Fruit fly (Drosophila melanogaster) whole organism, embryonic: ENCODE data around the gene CG9662.

Experiments
- Bdp1 ChIP-seq: fragments of 200-800 bp; sonication (Bioruptor generic); optimal IDR thresholded peaks from 3 replicates; lab custom pipeline; 2016; ENCODE audit warnings: missing biosample characterization, missing genetic modification characterization
- CG1024 ChIP-seq: fragments of 200-800 bp; sonication (Bioruptor generic); IDR thresholded peaks from 2 replicates; pipeline ENCODE4 v1.3.6; 2022; ENCODE audit warnings: missing biosample characterization, missing genetic modification characterization
- CG10431 ChIP-seq: fragments of 200-800 bp; sonication (Bioruptor generic); optimal IDR thresholded peaks from 3 replicates; lab custom pipeline; 2018; ENCODE audit warnings: missing biosample characterization, mild to moderate bottlenecking, missing genetic modification characterization
- CG12391 ChIP-seq: fragments of 200-800 bp; sonication (Bioruptor generic); optimal IDR thresholded peaks from 3 replicates; lab custom pipeline; 2018; ENCODE audit warnings: missing biosample characterization, mild to moderate bottlenecking, missing genetic modification characterization, moderate library complexity
- CG12744 ChIP-seq: fragments of 200-800 bp; sonication (Bioruptor generic); optimal IDR thresholded peaks from 2 replicates; lab custom pipeline; 2016; ENCODE audit warnings: missing biosample characterization, missing genetic modification characterization
- CG14050 ChIP-seq: fragments of 200-800 bp; sonication (Bioruptor generic); IDR thresholded peaks from 3 replicates; pipeline ENCODE4 v1.3.6; 2022; ENCODE audit warnings: missing biosample characterization, missing genetic modification characterization
- CG15514 ChIP-seq: fragments of 200-800 bp; sonication (Bioruptor generic); optimal IDR thresholded peaks from 3 replicates; lab custom pipeline; 2017; ENCODE audit warnings: missing biosample characterization, missing genetic modification characterization, mild to moderate bottlenecking, moderate library complexity, missing genetic modification reagents
- CG17359 ChIP-seq: fragments of 200-800 bp; sonication (Bioruptor generic); optimal IDR thresholded peaks from 3 replicates; lab custom pipeline; 2018; ENCODE audit warnings: missing biosample characterization, mild to moderate bottlenecking, missing genetic modification characterization, moderate library complexity
- CG2116 ChIP-seq: fragments of 200-800 bp; sonication (Bioruptor generic); optimal IDR thresholded peaks from 3 replicates; lab custom pipeline; 2018; ENCODE audit warnings: missing biosample characterization, mild to moderate bottlenecking, missing genetic modification characterization
- CG2199 ChIP-seq: fragments of 200-800 bp; sonication (Bioruptor generic); IDR thresholded peaks from 3 replicates; pipeline ENCODE4 v1.3.6; 2022; ENCODE audit warnings: missing biosample characterization, missing genetic modification characterization
- CG2889 ChIP-seq: fragments of 200-800 bp; sonication (Bioruptor generic); IDR thresholded peaks from 3 replicates; pipeline ENCODE4 v1.3.6; 2022; ENCODE audit warnings: missing biosample characterization, missing genetic modification characterization
- CG30403 ChIP-seq: fragments of 200-800 bp; sonication (Bioruptor generic); optimal IDR thresholded peaks from 3 replicates; lab custom pipeline; 2016; ENCODE audit warnings: missing biosample characterization, missing genetic modification characterization
- CG31388 ChIP-seq: fragments of 200-800 bp; sonication (Bioruptor generic); optimal IDR thresholded peaks from 2 replicates; lab custom pipeline; 2016; ENCODE audit warnings: missing biosample characterization, missing genetic modification characterization
- CG32767 ChIP-seq: fragments of 200-800 bp; sonication (Bioruptor generic); IDR thresholded peaks from 2 replicates; pipeline ENCODE4 v1.3.6; 2022; ENCODE audit warnings: missing biosample characterization, missing genetic modification characterization
- CG33557 ChIP-seq: fragments of 200-800 bp; sonication (Bioruptor generic); optimal IDR thresholded peaks from 2 replicates; lab custom pipeline; 2019; ENCODE audit warnings: missing biosample characterization, mild to moderate bottlenecking, missing genetic modification characterization, moderate library complexity
- CG6813 ChIP-seq: fragments of 200-800 bp; sonication (Bioruptor generic); optimal IDR thresholded peaks from 2 replicates; lab custom pipeline; 2017; ENCODE audit warnings: missing biosample characterization, missing genetic modification characterization, mild to moderate bottlenecking, moderate library complexity, missing genetic modification reagents
- CG7987 ChIP-seq: fragments of 200-800 bp; sonication (Bioruptor generic); optimal IDR thresholded peaks from 2 replicates; lab custom pipeline; 2018; ENCODE audit warnings: missing biosample characterization, mild to moderate bottlenecking, missing genetic modification characterization, moderate library complexity
- CG8478 ChIP-seq: fragments of >200 bp; optimal IDR thresholded peaks from 2 replicates; lab custom pipeline; 2018
- CG9817 ChIP-seq: fragments of 200-800 bp; sonication (Bioruptor generic); optimal IDR thresholded peaks from 2 replicates; lab custom pipeline; 2018; ENCODE audit warnings: missing biosample characterization, mild to moderate bottlenecking, missing genetic modification characterization, moderate library complexity
- D19B ChIP-seq: fragments of 200-800 bp; sonication (Bioruptor generic); optimal IDR thresholded peaks from 2 replicates; lab custom pipeline; 2017; ENCODE audit warnings: missing biosample characterization, mild to moderate bottlenecking, missing genetic modification characterization
- Dip3 ChIP-seq: fragments of 200-800 bp; sonication (Bioruptor generic); optimal IDR thresholded peaks from 3 replicates; lab custom pipeline; 2016; ENCODE audit warnings: missing biosample characterization, missing genetic modification characterization
- Dll ChIP-seq: fragments of 200-800 bp; sonication (Bioruptor generic); IDR thresholded peaks from 4 replicates; pipeline ENCODE4 v1.3.6; 2022; ENCODE audit warnings: missing biosample characterization, missing genetic modification characterization; ENCODE audit not compliant: partially characterized antibody
- HHEX ChIP-seq: fragments of 200-800 bp; sonication (Bioruptor generic); optimal IDR thresholded peaks from 3 replicates; lab custom pipeline; 2017; ENCODE audit warnings: missing biosample characterization, mild to moderate bottlenecking, missing genetic modification characterization, missing genetic modification reagents
- HLH4C ChIP-seq: fragments of 200-800 bp; sonication (Bioruptor generic); IDR thresholded peaks from 3 replicates; pipeline ENCODE4 v1.3.6; 2022; ENCODE audit warnings: missing biosample characterization, missing genetic modification characterization; ENCODE audit not compliant: partially characterized antibody
- HmgZ ChIP-seq: fragments of 200-800 bp; sonication (Bioruptor generic); optimal IDR thresholded peaks from 2 replicates; lab custom pipeline; 2018; ENCODE audit warnings: missing biosample characterization, mild to moderate bottlenecking, missing genetic modification characterization
- Mad ChIP-seq: fragments of 200-800 bp; sonication (Bioruptor generic); optimal IDR thresholded peaks from 2 replicates; lab custom pipeline; 2016; ENCODE audit warnings: missing biosample characterization, missing genetic modification characterization
- Pdp1 ChIP-seq, 2 experiments: fragments of 200-800 bp; sonication (Bioruptor generic); optimal IDR thresholded peaks; 3 replicates each; lab custom pipeline; 2016; ENCODE audit warnings: missing biosample characterization in 2 of 2, missing genetic modification characterization in 2 of 2, mild to moderate bottlenecking in 1 of 2, moderate library complexity in 1 of 2
- Sin3A ChIP-seq: fragments of >200 bp; optimal IDR thresholded peaks from 2 replicates; lab custom pipeline; 2018
- Ssrp ChIP-seq: fragments of 200-800 bp; sonication (Bioruptor generic); optimal IDR thresholded peaks from 2 replicates; lab custom pipeline; 2018; ENCODE audit warnings: missing biosample characterization, mild to moderate bottlenecking, missing genetic modification characterization, moderate library complexity
- ab ChIP-seq: fragments of 200-800 bp; sonication (Bioruptor generic); optimal IDR thresholded peaks from 2 replicates; lab custom pipeline; 2016; ENCODE audit warnings: missing biosample characterization, missing genetic modification characterization
- al ChIP-seq: fragments of 200-800 bp; sonication (Bioruptor generic); IDR thresholded peaks from 2 replicates; pipeline ENCODE4 v1.3.6; 2022; ENCODE audit warnings: missing biosample characterization, missing genetic modification characterization
- ash1 ChIP-seq: fragments of 200-800 bp; sonication (Bioruptor generic); optimal IDR thresholded peaks from 2 replicates; lab custom pipeline; 2018; ENCODE audit warnings: missing biosample characterization, mild to moderate bottlenecking, missing genetic modification characterization
- br ChIP-seq: fragments of >200 bp; optimal IDR thresholded peaks from 2 replicates; lab custom pipeline; 2017
- chn ChIP-seq: fragments of 200-800 bp; sonication (Bioruptor generic); optimal IDR thresholded peaks from 2 replicates; lab custom pipeline; 2016; ENCODE audit warnings: missing biosample characterization, missing genetic modification characterization
- crc ChIP-seq: fragments of 200-800 bp; sonication (Bioruptor generic); optimal IDR thresholded peaks from 2 replicates; lab custom pipeline; 2016; ENCODE audit warnings: missing biosample characterization, missing genetic modification characterization
- dmrt11E ChIP-seq: fragments of 200-800 bp; sonication (Bioruptor generic); optimal IDR thresholded peaks from 3 replicates; lab custom pipeline; 2018; ENCODE audit warnings: missing biosample characterization, mild to moderate bottlenecking, missing genetic modification characterization, moderate library complexity
- esg ChIP-seq: fragments of 200-800 bp; sonication (Bioruptor generic); conservative IDR thresholded peaks from 2 replicates; pipeline ENCODE4 v1.3.6; 2022; ENCODE audit warnings: missing biosample characterization, missing genetic modification characterization
- ftz-f1 ChIP-seq: fragments of 200-800 bp; sonication (Bioruptor generic); optimal IDR thresholded peaks from 2 replicates; lab custom pipeline; 2016; ENCODE audit warnings: missing biosample characterization, missing genetic modification characterization
- gro ChIP-seq: fragments of 200-800 bp; sonication (Bioruptor generic); optimal IDR thresholded peaks from 2 replicates; lab custom pipeline; 2016; ENCODE audit warnings: missing biosample characterization, missing genetic modification characterization
- hth ChIP-seq: fragments of >200 bp; optimal IDR thresholded peaks from 2 replicates; lab custom pipeline; 2017; ENCODE audit warnings: inconsistent platforms
- phol ChIP-seq: fragments of 200-800 bp; sonication (Bioruptor generic); optimal IDR thresholded peaks from 3 replicates; lab custom pipeline; 2018; ENCODE audit warnings: missing biosample characterization, mild to moderate bottlenecking, missing genetic modification characterization, moderate library complexity
- pros ChIP-seq: fragments of 200-800 bp; sonication (Bioruptor generic); optimal IDR thresholded peaks from 3 replicates; lab custom pipeline; 2019; ENCODE audit warnings: missing biosample characterization, mild to moderate bottlenecking, missing genetic modification characterization, moderate library complexity
- ranshi ChIP-seq: fragments of 200-800 bp; sonication (Bioruptor generic); IDR thresholded peaks from 2 replicates; pipeline ENCODE4 v1.3.6; 2022; ENCODE audit warnings: missing biosample characterization, missing genetic modification characterization
- salm ChIP-seq: fragments of 200-800 bp; sonication (Bioruptor generic); optimal IDR thresholded peaks from 2 replicates; lab custom pipeline; 2018; ENCODE audit warnings: missing biosample characterization, mild to moderate bottlenecking, missing genetic modification characterization
- sim ChIP-seq: fragments of 200-800 bp; sonication (Bioruptor generic); IDR thresholded peaks from 2 replicates; pipeline ENCODE4 v1.3.6; 2022; ENCODE audit warnings: missing biosample characterization, missing genetic modification characterization
- sima ChIP-seq: fragments of 200-800 bp; sonication (Bioruptor generic); optimal IDR thresholded peaks from 2 replicates; lab custom pipeline; 2016; ENCODE audit warnings: missing biosample characterization, missing genetic modification characterization
- so ChIP-seq: fragments of 200-800 bp; sonication (Bioruptor generic); IDR thresholded peaks from 3 replicates; pipeline ENCODE4 v1.3.6; 2022; ENCODE audit warnings: missing biosample characterization, missing genetic modification characterization
- sob ChIP-seq: fragments of 200-800 bp; sonication (Bioruptor generic); IDR thresholded peaks from 2 replicates; pipeline ENCODE4 v1.3.6; 2022; ENCODE audit warnings: missing biosample characterization, missing genetic modification characterization
- stwl ChIP-seq: fragments of 200-800 bp; sonication (Bioruptor generic); optimal IDR thresholded peaks from 3 replicates; lab custom pipeline; 2018; ENCODE audit warnings: missing biosample characterization, mild to moderate bottlenecking, missing genetic modification characterization, moderate library complexity
- trem ChIP-seq: fragments of 200-800 bp; optimal IDR thresholded peaks from 3 replicates; lab custom pipeline; 2019; ENCODE audit warnings: missing biosample characterization, mild to moderate bottlenecking, missing genetic modification characterization, moderate library complexity
- vfl ChIP-seq: fragments of 200-800 bp; sonication (Bioruptor generic); optimal IDR thresholded peaks from 2 replicates; lab custom pipeline; 2016; ENCODE audit warnings: missing biosample characterization, missing genetic modification characterization
- wor ChIP-seq: fragments of 200-800 bp; sonication (Bioruptor generic); IDR thresholded peaks from 2 replicates; pipeline ENCODE4 v1.3.6; 2022; ENCODE audit warnings: missing biosample characterization, missing genetic modification characterization

Gene CG9662

dm6 chr2L:3416527-3417304 lies 40.2 kb upstream of the CG9662 start, which contains the start of gene CG31952 (continued):
- no peak for TF ChIP-seq CG31388 (GFP tag; lab: Kevin White, UChicago)
- no peak for TF ChIP-seq CG15514 (GFP tag; lab: Kevin White, UChicago)
- TF ChIP-seq CG12391: no peak
- no peak for TF ChIP-seq CG10431 (GFP tag; lab: Kevin White, UChicago)
- no peak for TF ChIP-seq wor
- TF ChIP-seq crc (GFP tag; lab: Kevin White, UChicago): no peak
- no peak for TF ChIP-seq Bdp1 (GFP tag; lab: Kevin White, UChicago)
- no peak for TF ChIP-seq CG30403 (GFP tag; lab: Kevin White, UChicago)
- TF ChIP-seq chn (GFP tag; lab: Kevin White, UChicago): no peak
- no peak for TF ChIP-seq ash1 (GFP tag; lab: Kevin White, UChicago)
- TF ChIP-seq HHEX (GFP tag; lab: Kevin White, UChicago): no peak
- no peak for TF ChIP-seq ranshi
- TF ChIP-seq salm (tag; lab: Kevin White, UChicago): no peak
- TF ChIP-seq sim (GFP tag; lab: Robert Waterston, UW): no peak
- TF ChIP-seq CG1024: no peak
- TF ChIP-seq CG8478 (lab: Kevin White, UChicago): no peak
- peak; percentile 1 for TF ChIP-seq gro (GFP tag; lab: Kevin White, UChicago)
- no peak for TF ChIP-seq stwl (tag; lab: Kevin White, UChicago)
- no peak for TF ChIP-seq Ssrp (tag; lab: Kevin White, UChicago)
- no peak for TF ChIP-seq sima (GFP tag; lab: Kevin White, UChicago)
- no peak for TF ChIP-seq ftz-f1 (GFP tag; lab: Kevin White, UChicago)
- TF ChIP-seq Sin3A: no peak
- no peak for TF ChIP-seq CG2116 (GFP tag; lab: Kevin White, UChicago)
- no peak for TF ChIP-seq CG7987 (GFP tag; lab: Kevin White, UChicago)
- TF ChIP-seq CG12744 (GFP tag; lab: Kevin White, UChicago): no peak
- no peak for TF ChIP-seq ab (GFP tag; lab: Kevin White, UChicago)
- no peak for TF ChIP-seq CG33557
- no peak for TF ChIP-seq CG6813 (GFP tag; lab: Kevin White, UChicago)
- TF ChIP-seq Dip3 (GFP tag; lab: Kevin White, UChicago): no peak
- TF ChIP-seq HLH4C (GFP tag; lab: Robert Waterston, UW): no peak
- no peak for TF ChIP-seq phol (tag; lab: Kevin White, UChicago)
- no peak for TF ChIP-seq Dll
- no peak for TF ChIP-seq CG32767 (GFP tag; lab: Robert Waterston, UW)
- TF ChIP-seq esg: no peak; the same call in 1 of the 2 replicates
- peak in 1 of 2 experiments; percentile 42 for TF ChIP-seq Pdp1 (GFP tag; optimal IDR thresholded peaks at IDR 0.05; lab: Kevin White, UChicago)
- TF ChIP-seq D19B (GFP tag; lab: Kevin White, UChicago): no peak
- TF ChIP-seq al: no peak
- TF ChIP-seq CG2199 (GFP tag; lab: Robert Waterston, UW): no peak
- TF ChIP-seq CG9817 (tag; lab: Kevin White, UChicago): no peak
- no peak for TF ChIP-seq CG14050 (GFP tag; lab: Robert Waterston, UW)
- TF ChIP-seq pros (GFP tag; lab: Kevin White, UChicago): no peak
- no peak for TF ChIP-seq HmgZ (tag; lab: Kevin White, UChicago)
- no peak for TF ChIP-seq sob
- TF ChIP-seq so (GFP tag; lab: Robert Waterston, UW): peak; percentile 59; the same call in 1 of the 3 replicates
- no peak for TF ChIP-seq trem (tag; lab: Kevin White, UChicago)
- no peak for TF ChIP-seq hth (lab: Kevin White, UChicago)
- no peak for TF ChIP-seq Mad (GFP tag; lab: Kevin White, UChicago)
- TF ChIP-seq br (lab: Kevin White, UChicago): no peak
- TF ChIP-seq dmrt11E: no peak
- no peak for TF ChIP-seq CG2889
- TF ChIP-seq CG17359 (tag; lab: Kevin White, UChicago): no peak
- TF ChIP-seq vfl (GFP tag; lab: Kevin White, UChicago): no peak
